Worm (Caenorhabditis elegans) whole organism, late embryonic: ENCODE data around the gene ZK328.6.
A peak's percentile ranks its signal among the peaks of the same experiment; 100 is the strongest.

Source experiments
- C38D4.7 ChIP-seq: fragments of 200-800 bp; sonication (Bioruptor generic); optimal IDR thresholded peaks from 2 replicates; lab custom pipeline; 2018; ENCODE audit warnings: mild to moderate bottlenecking, missing genetic modification characterization, moderate library complexity, missing compliant biosample characterization
- T23F11.4 ChIP-seq: fragments of 200-800 bp; sonication (Bioruptor generic); optimal IDR thresholded peaks from 2 replicates; lab custom pipeline; 2018; ENCODE audit warnings: mild to moderate bottlenecking, missing genetic modification characterization, missing compliant biosample characterization
- Y22D7AL.16 ChIP-seq: sonication (generic microtip); optimal IDR thresholded peaks from 2 replicates; lab custom pipeline; 2016; ENCODE audit warnings: missing genetic modification characterization, missing compliant biosample characterization
- ahr-1 ChIP-seq: sonication (generic microtip); optimal IDR thresholded peaks from 2 replicates; lab custom pipeline; 2016; ENCODE audit warnings: missing genetic modification characterization, missing compliant biosample characterization
- ceh-14 ChIP-seq: sonication (generic microtip); optimal IDR thresholded peaks from 2 replicates; lab custom pipeline; 2016; ENCODE audit warnings: missing genotype, missing genetic modification characterization, missing compliant biosample characterization
- ceh-18 ChIP-seq: sonication (generic microtip); optimal IDR thresholded peaks from 2 replicates; lab custom pipeline; 2016; ENCODE audit warnings: missing genetic modification characterization, missing compliant biosample characterization
- ceh-2 ChIP-seq: sonication (generic microtip); optimal IDR thresholded peaks from 2 replicates; lab custom pipeline; 2016; ENCODE audit warnings: missing genotype, missing genetic modification characterization, missing compliant biosample characterization
- ceh-22 ChIP-seq: sonication (generic microtip); optimal IDR thresholded peaks from 2 replicates; lab custom pipeline; 2017; ENCODE audit warnings: missing biosample characterization, missing genetic modification characterization
- ceh-24 ChIP-seq: sonication (generic microtip); optimal IDR thresholded peaks from 2 replicates; lab custom pipeline; 2016; ENCODE audit warnings: mild to moderate bottlenecking, missing genetic modification characterization, missing compliant biosample characterization
- ceh-30 ChIP-seq: fragments of 150-350 bp; optimal IDR thresholded peaks from 2 replicates; lab custom pipeline; 2014; ENCODE audit warnings: missing biosample characterization, missing genetic modification characterization
- ceh-31 ChIP-seq: sonication (generic microtip); optimal IDR thresholded peaks from 2 replicates; lab custom pipeline; 2016; ENCODE audit warnings: missing genetic modification characterization, missing compliant biosample characterization
- ceh-34 ChIP-seq: sonication (generic microtip); optimal IDR thresholded peaks from 2 replicates; lab custom pipeline; 2016; ENCODE audit warnings: mild to moderate bottlenecking, missing genetic modification characterization, missing compliant biosample characterization
- ceh-45 ChIP-seq: fragments of 200-800 bp; sonication (Bioruptor generic); IDR thresholded peaks from 2 replicates; pipeline ENCODE4 v1.3.6; 2022; ENCODE audit warnings: missing genetic modification reagents, missing genetic modification characterization, missing compliant biosample characterization
- ceh-48 ChIP-seq: sonication (generic microtip); optimal IDR thresholded peaks from 2 replicates; lab custom pipeline; 2016; ENCODE audit warnings: missing genetic modification characterization, inconsistent platforms, missing compliant biosample characterization
- ceh-6 ChIP-seq: fragments of 200-800 bp; sonication (Bioruptor generic); optimal IDR thresholded peaks from 2 replicates; lab custom pipeline; 2018; ENCODE audit warnings: mild to moderate bottlenecking, missing genetic modification characterization, missing compliant biosample characterization
- ceh-9 ChIP-seq: sonication (generic microtip); optimal IDR thresholded peaks from 2 replicates; lab custom pipeline; 2016; ENCODE audit warnings: mild to moderate bottlenecking, missing genetic modification characterization, inconsistent platforms, missing compliant biosample characterization
- che-1 ChIP-seq: sonication (generic microtip); optimal IDR thresholded peaks from 2 replicates; lab custom pipeline; 2016; ENCODE audit warnings: mild to moderate bottlenecking, missing genetic modification characterization, missing compliant biosample characterization
- dmd-4 ChIP-seq: sonication (generic microtip); optimal IDR thresholded peaks from 2 replicates; lab custom pipeline; 2016; ENCODE audit warnings: borderline replicate concordance, missing genetic modification characterization, missing compliant biosample characterization
- dve-1 ChIP-seq: sonication (generic microtip); optimal IDR thresholded peaks from 2 replicates; lab custom pipeline; 2017; ENCODE audit warnings: antibody characterized with exemption, mild to moderate bottlenecking, missing genetic modification characterization, missing compliant biosample characterization
- elt-4 ChIP-seq: sonication (generic microtip); optimal IDR thresholded peaks from 2 replicates; lab custom pipeline; 2016; ENCODE audit warnings: missing genetic modification characterization, missing compliant biosample characterization
- ets-4 ChIP-seq: sonication (generic microtip); optimal IDR thresholded peaks from 2 replicates; lab custom pipeline; 2016; ENCODE audit warnings: missing genetic modification characterization, missing compliant biosample characterization
- fkh-6 ChIP-seq: sonication (generic microtip); optimal IDR thresholded peaks from 2 replicates; lab custom pipeline; 2016; ENCODE audit warnings: missing genetic modification characterization, missing compliant biosample characterization
- hlh-15 ChIP-seq: sonication (generic microtip); optimal IDR thresholded peaks from 2 replicates; lab custom pipeline; 2016; ENCODE audit warnings: missing genetic modification characterization, missing compliant biosample characterization
- hlh-30 ChIP-seq: sonication (generic microtip); optimal IDR thresholded peaks from 2 replicates; lab custom pipeline; 2017; ENCODE audit warnings: antibody characterized with exemption, missing genetic modification characterization, missing compliant biosample characterization; ENCODE audit not compliant: insufficient read depth
- hlh-6 ChIP-seq: sonication (generic microtip); optimal IDR thresholded peaks from 2 replicates; lab custom pipeline; 2016; ENCODE audit warnings: missing genotype, missing genetic modification characterization, missing compliant biosample characterization
- hlh-8 ChIP-seq: sonication (generic microtip); optimal IDR thresholded peaks from 2 replicates; lab custom pipeline; 2016; ENCODE audit warnings: missing genotype, missing genetic modification characterization, missing compliant biosample characterization
- lim-6 ChIP-seq: sonication (generic microtip); optimal IDR thresholded peaks from 2 replicates; lab custom pipeline; 2016; ENCODE audit warnings: missing genetic modification characterization, missing compliant biosample characterization
- lin-11 ChIP-seq: fragments of 200-800 bp; sonication (Bioruptor generic); optimal IDR thresholded peaks from 2 replicates; lab custom pipeline; 2018; ENCODE audit warnings: mild to moderate bottlenecking, missing genetic modification characterization, missing compliant biosample characterization
- madf-2 ChIP-seq: sonication (generic microtip); optimal IDR thresholded peaks from 2 replicates; lab custom pipeline; 2017; ENCODE audit warnings: missing genetic modification characterization, missing compliant biosample characterization
- nfya-1 ChIP-seq: sonication (generic microtip); optimal IDR thresholded peaks from 2 replicates; lab custom pipeline; 2017; ENCODE audit warnings: missing genetic modification characterization, mild to moderate bottlenecking, missing compliant biosample characterization, antibody characterized with exemption, moderate library complexity
- nhr-11 ChIP-seq: fragments of 150-350 bp; optimal IDR thresholded peaks from 2 replicates; lab custom pipeline; 2014; ENCODE audit warnings: missing biosample characterization, missing genetic modification characterization
- nhr-232 ChIP-seq: sonication (generic microtip); optimal IDR thresholded peaks from 2 replicates; lab custom pipeline; 2016; ENCODE audit warnings: missing genetic modification characterization, missing compliant biosample characterization
- npax-4 ChIP-seq: sonication (generic microtip); optimal IDR thresholded peaks from 2 replicates; lab custom pipeline; 2016; ENCODE audit warnings: missing genetic modification characterization, missing compliant biosample characterization
- odd-2 ChIP-seq: sonication (generic microtip); optimal IDR thresholded peaks from 2 replicates; lab custom pipeline; 2017; ENCODE audit warnings: antibody characterized with exemption, mild to moderate bottlenecking, missing genetic modification characterization, missing compliant biosample characterization
- pat-9 ChIP-seq: fragments of 200-800 bp; sonication (Bioruptor generic); optimal IDR thresholded peaks from 2 replicates; lab custom pipeline; 2018; ENCODE audit warnings: mild to moderate bottlenecking, missing genetic modification characterization, moderate library complexity, missing compliant biosample characterization
- pax-1 ChIP-seq: fragments of 150-350 bp; optimal IDR thresholded peaks from 2 replicates; lab custom pipeline; 2014; ENCODE audit warnings: missing biosample characterization, missing genetic modification characterization
- pha-2 ChIP-seq: sonication (generic microtip); optimal IDR thresholded peaks from 2 replicates; lab custom pipeline; 2017; ENCODE audit warnings: mild to moderate bottlenecking, missing genetic modification characterization, missing compliant biosample characterization
- pha-4 ChIP-seq: fragments of 150-350 bp; optimal IDR thresholded peaks from 2 replicates; lab custom pipeline; 2018; ENCODE audit warnings: missing biosample characterization, missing genetic modification reagents, missing genetic modification characterization
- pros-1 ChIP-seq: fragments of 150-350 bp; optimal IDR thresholded peaks from 2 replicates; lab custom pipeline; 2014; ENCODE audit warnings: missing biosample characterization, missing genetic modification reagents, missing genetic modification characterization
- ref-2 ChIP-seq: sonication (generic microtip); optimal IDR thresholded peaks from 2 replicates; lab custom pipeline; 2016; ENCODE audit warnings: missing genetic modification characterization, missing compliant biosample characterization
- rnt-1 ChIP-seq: sonication (generic microtip); optimal IDR thresholded peaks from 2 replicates; lab custom pipeline; 2016; ENCODE audit warnings: missing genetic modification characterization, missing compliant biosample characterization
- sdc-2 ChIP-seq: sonication (generic microtip); optimal IDR thresholded peaks from 2 replicates; lab custom pipeline; 2016; ENCODE audit warnings: missing genotype, missing genetic modification characterization, missing compliant biosample characterization
- sox-2 ChIP-seq: fragments of 200-800 bp; sonication (Bioruptor generic); IDR thresholded peaks from 2 replicates; pipeline ENCODE4 v1.3.6; 2022; ENCODE audit warnings: missing genetic modification reagents, missing genetic modification characterization, missing compliant biosample characterization
- sox-4 ChIP-seq: sonication (generic microtip); optimal IDR thresholded peaks from 2 replicates; lab custom pipeline; 2017; ENCODE audit warnings: mild to moderate bottlenecking, missing genetic modification characterization, inconsistent platforms, missing compliant biosample characterization
- syd-9 ChIP-seq: sonication (generic microtip); optimal IDR thresholded peaks from 2 replicates; lab custom pipeline; 2016; ENCODE audit warnings: mild to moderate bottlenecking, missing genetic modification characterization, moderate library complexity, missing compliant biosample characterization
- tbx-2 ChIP-seq: sonication (generic microtip); optimal IDR thresholded peaks from 2 replicates; lab custom pipeline; 2016; ENCODE audit warnings: missing genetic modification characterization, missing compliant biosample characterization
- tbx-7 ChIP-seq: sonication (generic microtip); optimal IDR thresholded peaks from 2 replicates; lab custom pipeline; 2016; ENCODE audit warnings: missing genotype, missing genetic modification characterization, missing compliant biosample characterization
- ttx-3 ChIP-seq: sonication (generic microtip); optimal IDR thresholded peaks from 2 replicates; lab custom pipeline; 2016; ENCODE audit warnings: missing genetic modification reagents, missing genetic modification characterization, missing compliant biosample characterization
- unc-3 ChIP-seq, 2 experiments: fragments of 200-800 bp in 1 of 2; sonication (Bioruptor generic) in 1 of 2; sonication (generic microtip) in 1 of 2; conservative IDR thresholded peaks in 1 of 2; optimal IDR thresholded peaks in 1 of 2; 2 replicates each; pipeline versions ENCODE4 v1.3.6 to Lab custom; 2016 to 2022; ENCODE audit warnings: missing compliant biosample characterization in 2 of 2, missing genetic modification characterization in 2 of 2, missing genetic modification reagents in 1 of 2
- unc-86 ChIP-seq: sonication (generic microtip); optimal IDR thresholded peaks from 2 replicates; lab custom pipeline; 2016; ENCODE audit warnings: missing genetic modification characterization, missing compliant biosample characterization
- ztf-16 ChIP-seq: sonication (generic microtip); optimal IDR thresholded peaks from 2 replicates; lab custom pipeline; 2017; ENCODE audit warnings: missing genetic modification characterization, missing compliant biosample characterization

Gene ZK328.6

ce11 chrIII:6030483-6030882 lies at the start of gene ZK328.6:
Gene ZK328.6 (minus strand): TSS chrIII:6030583.
- no peak for TF ChIP-seq ceh-34
- no peak for TF ChIP-seq ceh-45 (GFP tag; lab: Robert Waterston, UW)
- TF ChIP-seq tbx-7 (tag; lab: Kevin White, UChicago): no peak
- TF ChIP-seq nfya-1 (tag; lab: Kevin White, UChicago): no peak
- TF ChIP-seq lim-6 (tag; lab: Kevin White, UChicago): no peak
- TF ChIP-seq sdc-2 (tag; lab: Kevin White, UChicago): no peak
- TF ChIP-seq pat-9: no peak
- TF ChIP-seq dve-1 (tag; lab: Kevin White, UChicago): no peak
- TF ChIP-seq ets-4: no peak
- TF ChIP-seq pax-1 (tag; lab: Kevin White, UChicago): no peak
- no peak for TF ChIP-seq dmd-4 (tag; lab: Kevin White, UChicago)
- no peak for TF ChIP-seq che-1 (tag; lab: Kevin White, UChicago)
- no peak for TF ChIP-seq ceh-18 (tag; lab: Kevin White, UChicago)
- no peak for TF ChIP-seq sox-2 (GFP tag; lab: Robert Waterston, UW)
- no peak for TF ChIP-seq pros-1 (tag; lab: Kevin White, UChicago)

- TF ChIP-seq ahr-1 (no peak), T23F11.4 (no peak), pax-1 (tag; lab: Kevin White, UChicago) (no peak), dmd-4 (tag; lab: Kevin White, UChicago) (no peak), rnt-1 (tag; lab: Kevin White, UChicago) (no peak), unc-3 (GFP tag; conservative IDR thresholded peaks at IDR 0.05; lab: Robert Waterston, UW) (no peak), unc-3 (tag; optimal IDR thresholded peaks at IDR 0.05; lab: Kevin White, UChicago) (no peak), nhr-11 (no peak), ceh-2 (tag; lab: Kevin White, UChicago) (no peak), C38D4.7 (GFP tag; lab: Kevin White, UChicago) (no peak), dve-1 (tag; lab: Kevin White, UChicago) (no peak), ceh-34 (peak; percentile 5), ceh-31 (tag; lab: Kevin White, UChicago) (peak; percentile 33), tbx-2 (tag; lab: Kevin White, UChicago) (peak; percentile 15), hlh-8 (peak; percentile 28), odd-2 (tag; lab: Kevin White, UChicago) (no peak), ztf-16 (no peak), elt-4 (tag; lab: Kevin White, UChicago) (no peak), hlh-30 (tag; lab: Kevin White, UChicago) (no peak), hlh-15 (no peak), pha-4 (no peak), madf-2 (tag; lab: Kevin White, UChicago) (no peak), che-1 (tag; lab: Kevin White, UChicago) (no peak), lin-11 (tag; lab: Kevin White, UChicago) (no peak), ceh-48 (tag; lab: Kevin White, UChicago) (no peak), Y22D7AL.16 (tag; lab: Kevin White, UChicago) (no peak), sdc-2 (tag; lab: Kevin White, UChicago) (no peak), pros-1 (tag; lab: Kevin White, UChicago) (no peak), ttx-3 (tag; lab: Kevin White, UChicago) (no peak), ceh-22 (no peak), ceh-14 (tag; lab: Kevin White, UChicago) (no peak), ceh-18 (tag; lab: Kevin White, UChicago) (peak; percentile 10), sox-4 (tag; lab: Kevin White, UChicago) (no peak), unc-86 (tag; lab: Kevin White, UChicago) (no peak), syd-9 (tag; lab: Kevin White, UChicago) (no peak), npax-4 (tag; lab: Kevin White, UChicago) (no peak), pha-2 (tag; lab: Kevin White, UChicago) (no peak), nhr-232 (no peak), ceh-24 (tag; lab: Kevin White, UChicago) (no peak), ref-2 (peak; percentile 27), fkh-6 (tag; lab: Kevin White, UChicago) (no peak), ceh-30 (no peak), hlh-6 (tag; lab: Kevin White, UChicago) (no peak), ceh-6 (GFP tag; lab: Kevin White, UChicago) (no peak), ceh-9 (no peak)
These were observed 48.5 kb upstream of the ZK328.6 start for ce11 chrIII:6078917-6079316.
